Worm (Caenorhabditis elegans) whole organism, L3 larva: ENCODE results near the gene C49H3.4.

ENCODE experiments used
- ama-1 ChIP-seq: fragments of 150-350 bp; optimal IDR thresholded peaks from 2 replicates; lab custom pipeline; 2018
- ceh-16 ChIP-seq: sonication (generic microtip); optimal IDR thresholded peaks from 2 replicates; lab custom pipeline; 2017; ENCODE audit warnings: missing biosample characterization, missing genetic modification characterization
- egl-27 ChIP-seq: sonication (generic microtip); optimal IDR thresholded peaks from 4 replicates; lab custom pipeline; 2017; ENCODE audit warnings: missing biosample characterization, missing genetic modification reagents, missing genetic modification characterization
- nhr-11 ChIP-seq: fragments of 150-350 bp; optimal IDR thresholded peaks from 2 replicates; lab custom pipeline; 2014; ENCODE audit warnings: missing biosample characterization, missing genetic modification characterization
- nhr-237 ChIP-seq: fragments of 150-350 bp; optimal IDR thresholded peaks from 2 replicates; lab custom pipeline; 2014; ENCODE audit warnings: missing biosample characterization, missing genetic modification characterization
- nhr-25 ChIP-seq: sonication (generic microtip); optimal IDR thresholded peaks from 2 replicates; lab custom pipeline; 2017; ENCODE audit warnings: missing biosample characterization, missing genetic modification characterization
- nhr-28 ChIP-seq: fragments of 150-350 bp; optimal IDR thresholded peaks from 2 replicates; lab custom pipeline; 2014; ENCODE audit warnings: missing biosample characterization, missing genetic modification characterization
- pha-4 ChIP-seq: fragments of 150-350 bp; optimal IDR thresholded peaks from 2 replicates; lab custom pipeline; 2014; ENCODE audit warnings: missing biosample characterization, missing genetic modification reagents, missing genetic modification characterization
- skn-1 ChIP-seq: fragments of 150-350 bp; optimal IDR thresholded peaks from 2 replicates; lab custom pipeline; 2014; ENCODE audit warnings: missing biosample characterization, missing genetic modification characterization
- unc-39 ChIP-seq: sonication (generic microtip); optimal IDR thresholded peaks from 4 replicates; lab custom pipeline; 2017; ENCODE audit warnings: missing biosample characterization, missing genetic modification characterization
- ztf-11 ChIP-seq: fragments of 150-350 bp; optimal IDR thresholded peaks from 2 replicates; lab custom pipeline; 2014; ENCODE audit warnings: missing biosample characterization, missing genetic modification characterization

DNA sequence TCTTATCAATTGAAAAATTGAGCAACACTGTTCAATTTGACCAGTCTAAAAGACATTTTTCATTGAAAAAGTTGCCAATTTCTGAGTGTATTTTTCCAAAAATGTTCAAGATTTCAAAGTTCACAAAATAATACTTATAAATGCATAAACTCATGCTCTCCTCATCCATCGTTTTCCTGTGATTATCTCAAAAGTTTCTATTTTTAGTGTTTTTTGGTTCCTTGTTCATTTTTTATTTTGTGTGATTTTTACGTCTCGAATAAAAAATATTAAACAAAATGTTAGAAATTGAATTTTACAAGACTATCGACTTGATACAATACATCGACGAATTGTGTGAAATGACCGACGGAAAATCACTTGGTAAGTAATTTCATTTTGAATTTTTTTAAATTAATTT lies 33.4 kb upstream of the C49H3.4 start, which contains the start of gene atic-1:
- TF ChIP-seq egl-27 (tag; lab: Kevin White, UChicago) (no peak), ama-1 (lab: Kevin White, UChicago) (no peak), ceh-16 (no peak), nhr-237 (no peak), nhr-25 (tag; lab: Kevin White, UChicago) (no peak), unc-39 (no peak), nhr-11 (no peak), pha-4 (tag; lab: Kevin White, UChicago) (no peak), skn-1 (tag; lab: Kevin White, UChicago) (no peak), nhr-28 (tag; lab: Kevin White, UChicago) (no peak), ztf-11 (tag; lab: Kevin White, UChicago) (no peak)
